Fruit fly (Drosophila melanogaster): ENCODE data around the gene Pdk1.

- no peak for TF ChIP-seq CG17806 (tag; optimal IDR thresholded peaks at IDR 0.05)
- TF ChIP-seq CG15710 (tag; optimal IDR thresholded peaks at IDR 0.05): no peak
- no peak for TF ChIP-seq CG14655 (GFP tag; optimal IDR thresholded peaks at IDR 0.05)
- no peak for TF ChIP-seq CG8159 (tag; optimal IDR thresholded peaks at IDR 0.05)
- TF ChIP-seq Pif1B (GFP tag; optimal IDR thresholded peaks at IDR 0.05): no peak
- TF ChIP-seq CG13204 (GFP tag; optimal IDR thresholded peaks at IDR 0.05): no peak
Measured at dm6 chr3L:94866-95265, 34.4 kb upstream of the Pdk1 start.

Data from whole organism, pupa.